Worm (Caenorhabditis elegans) whole organism, late embryonic: ENCODE data around the gene B0310.3.

Experiments used
- K09A11.1 ChIP-seq: sonication (generic microtip); optimal IDR thresholded peaks from 2 replicates; lab custom pipeline; 2017; ENCODE audit warnings: antibody characterized with exemption, mild to moderate bottlenecking, missing genetic modification characterization, missing compliant biosample characterization; ENCODE audit not compliant: insufficient read depth
- ets-4 ChIP-seq: sonication (generic microtip); optimal IDR thresholded peaks from 2 replicates; lab custom pipeline; 2016; ENCODE audit warnings: missing genetic modification characterization, missing compliant biosample characterization
- nhr-11 ChIP-seq: fragments of 150-350 bp; optimal IDR thresholded peaks from 2 replicates; lab custom pipeline; 2014; ENCODE audit warnings: missing biosample characterization, missing genetic modification characterization

DNA sequence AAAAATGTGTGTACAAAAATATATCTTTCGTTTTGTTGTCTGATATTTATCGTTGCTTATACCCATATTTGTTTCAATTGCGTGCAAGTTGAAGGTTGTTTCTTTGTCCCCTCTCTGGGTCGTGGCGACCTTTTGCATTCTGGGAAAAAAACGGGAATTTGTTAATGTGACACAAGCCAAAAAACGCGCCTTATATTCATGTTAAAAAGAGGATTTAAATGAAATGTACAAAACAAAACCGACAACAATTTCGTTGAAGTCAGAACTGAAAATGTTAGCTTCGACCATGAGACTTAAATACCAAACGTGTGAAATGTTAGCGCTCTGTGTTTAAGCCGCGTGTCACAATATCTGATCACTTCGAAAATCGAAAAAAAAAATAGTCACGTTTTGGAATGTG is 3.7 kb upstream of the B0310.3 start:
- TF ChIP-seq K09A11.1, result no peak
- no peak for TF ChIP-seq ets-4
- TF ChIP-seq nhr-11 (tag; lab: Kevin White, UChicago), result no peak
